Fruit fly (Drosophila melanogaster): ENCODE data around the gene NPFR.
A peak's percentile ranks its signal among the peaks of the same experiment; 100 is the strongest.

NPFR gene

DNA sequence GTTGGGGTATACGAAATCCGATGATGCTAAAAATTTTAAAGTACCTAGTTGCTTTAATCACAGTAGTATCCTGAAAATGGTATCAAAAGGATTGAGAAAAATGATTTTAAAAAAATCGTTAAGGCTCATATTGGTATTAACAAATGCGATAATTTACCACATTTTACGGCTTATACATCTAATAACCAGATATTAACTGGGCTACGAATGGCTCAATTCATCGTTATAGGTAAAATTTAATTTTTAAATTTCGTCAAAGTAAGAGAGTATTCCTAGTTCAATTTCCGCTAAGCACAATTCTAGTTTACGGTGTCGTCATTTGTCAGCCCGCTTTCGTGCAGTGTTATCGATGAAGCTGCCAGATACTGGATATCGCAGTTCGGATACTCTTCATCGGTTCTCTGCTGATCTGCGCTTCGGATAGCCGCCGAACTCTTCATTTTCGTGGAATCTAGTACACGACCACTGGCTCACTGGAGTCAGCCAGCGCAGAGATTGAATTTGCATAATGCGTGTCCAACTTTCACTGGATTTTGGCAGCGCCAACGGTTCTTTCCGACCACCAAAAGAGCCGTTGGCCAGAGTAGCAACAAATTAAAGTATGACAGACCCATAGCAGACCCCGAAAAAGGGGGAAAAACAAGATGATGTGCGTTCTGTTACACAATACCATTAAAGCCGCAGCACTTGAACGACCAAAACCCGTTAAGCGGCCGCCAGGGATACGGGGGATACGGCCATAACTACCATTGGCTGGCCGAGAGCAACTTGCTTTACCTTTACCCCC is 42.1 kb downstream of the NPFR start (continued):
- no peak for TF ChIP-seq CG12071 (GFP tag; optimal IDR thresholded peaks at IDR 0.05)
- peak; percentile 31 for TF ChIP-seq fd96Cb (tag; optimal IDR thresholded peaks at IDR 0.05)
- no peak for TF ChIP-seq Usf (GFP tag; optimal IDR thresholded peaks at IDR 0.05)
- TF ChIP-seq Asciz (GFP tag; optimal IDR thresholded peaks at IDR 0.05) = peak; percentile 20
- TF ChIP-seq Bdp1 (GFP tag; optimal IDR thresholded peaks at IDR 0.05) = no peak
- TF ChIP-seq CG34376 (GFP tag; optimal IDR thresholded peaks at IDR 0.05) = no peak
- no peak for TF ChIP-seq CG12942 (GFP tag; optimal IDR thresholded peaks at IDR 0.05)
- no peak for TF ChIP-seq Hey (tag; optimal IDR thresholded peaks at IDR 0.05)
- no peak for TF ChIP-seq CG4820 (GFP tag; optimal IDR thresholded peaks at IDR 0.05)
- no peak for TF ChIP-seq CG6854 (GFP tag; optimal IDR thresholded peaks at IDR 0.05)
- no peak for TF ChIP-seq YL-1 (GFP tag; optimal IDR thresholded peaks at IDR 0.05)
- TF ChIP-seq CG11504 (tag; optimal IDR thresholded peaks at IDR 0.05) = peak; percentile 59
- peak; percentile 42 for TF ChIP-seq CG30403 (GFP tag; optimal IDR thresholded peaks at IDR 0.05)
- TF ChIP-seq amos (GFP tag; IDR thresholded peaks at IDR 0.05; ENCODE audit: partially characterized antibody) = no peak
- no peak for TF ChIP-seq gsb-n (tag; optimal IDR thresholded peaks at IDR 0.05)
- no peak for TF ChIP-seq sob (GFP tag; IDR thresholded peaks at IDR 0.05)
- TF ChIP-seq Six4 (GFP tag; optimal IDR thresholded peaks at IDR 0.05) = no peak
- no peak for TF ChIP-seq CG8478 (optimal IDR thresholded peaks at IDR 0.05)
- TF ChIP-seq stc (GFP tag; IDR thresholded peaks at IDR 0.05) = no peak
- TF ChIP-seq lab (GFP tag; optimal IDR thresholded peaks at IDR 0.05) = no peak
- peak; percentile 45 for TF ChIP-seq dmrt99B (tag; optimal IDR thresholded peaks at IDR 0.05)
- no peak for TF ChIP-seq CG13296 (GFP tag; optimal IDR thresholded peaks at IDR 0.05)
- no peak for TF ChIP-seq Ravus (GFP tag; IDR thresholded peaks at IDR 0.05)
- TF ChIP-seq CG6689 (GFP tag; IDR thresholded peaks at IDR 0.05) = no peak
- TF ChIP-seq CG2875 (GFP tag; optimal IDR thresholded peaks at IDR 0.05) = peak; percentile 40
- peak; percentile 25 for TF ChIP-seq CoRest (tag; optimal IDR thresholded peaks at IDR 0.05)
- TF ChIP-seq Fer3 (tag; optimal IDR thresholded peaks at IDR 0.05) = no peak
- TF ChIP-seq CG15479 (GFP tag; optimal IDR thresholded peaks at IDR 0.05) = no peak
- TF ChIP-seq CG17361 (GFP tag; IDR thresholded peaks at IDR 0.05) = peak; percentile 51; the same call in 1 of the 3 replicates
- TF ChIP-seq CG12744 (GFP tag; optimal IDR thresholded peaks at IDR 0.05) = no peak
- no peak for TF ChIP-seq abd-A (tag; optimal IDR thresholded peaks at IDR 0.05)
- TF ChIP-seq Dref (GFP tag; IDR thresholded peaks at IDR 0.05) = no peak
- no peak for TF ChIP-seq CG7271 (tag; optimal IDR thresholded peaks at IDR 0.05)
- TF ChIP-seq aop (GFP tag; IDR thresholded peaks at IDR 0.05) = no peak
- no peak for TF ChIP-seq CkIIα-i1 (GFP tag; IDR thresholded peaks at IDR 0.05)
- TF ChIP-seq CG1603 (tag; optimal IDR thresholded peaks at IDR 0.05) = peak; percentile 17
- peak; percentile 31 for TF ChIP-seq Sox100B (GFP tag; optimal IDR thresholded peaks at IDR 0.05)
- TF ChIP-seq CG8924 (tag; optimal IDR thresholded peaks at IDR 0.05) = peak; percentile 15
- no peak for TF ChIP-seq sqz (GFP tag; optimal IDR thresholded peaks at IDR 0.05)
- TF ChIP-seq CG4404 (GFP tag; IDR thresholded peaks at IDR 0.05) = no peak
- no peak for TF ChIP-seq CG2120 (GFP tag; optimal IDR thresholded peaks at IDR 0.05)
- TF ChIP-seq ap (GFP tag; IDR thresholded peaks at IDR 0.05) = no peak
- TF ChIP-seq CG7839 (tag; optimal IDR thresholded peaks at IDR 0.05) = peak; percentile 44
- TF ChIP-seq crp (GFP tag; optimal IDR thresholded peaks at IDR 0.05) = no peak
- peak; percentile 8 for TF ChIP-seq CG8388 (GFP tag; optimal IDR thresholded peaks at IDR 0.05)
- peak; percentile 58 for TF ChIP-seq phol (tag; optimal IDR thresholded peaks at IDR 0.05)
- peak; percentile 85 for TF ChIP-seq Blimp-1 (GFP tag; optimal IDR thresholded peaks at IDR 0.05)
- TF ChIP-seq org-1 (GFP tag; optimal IDR thresholded peaks at IDR 0.05) = no peak
- TF ChIP-seq Kr (GFP tag; optimal IDR thresholded peaks at IDR 0.05) = no peak

All from whole organism, embryonic.